Fruit fly (Drosophila melanogaster): Measurements from ENCODE around the gene CG43867.

The CG43867 gene

DNA sequence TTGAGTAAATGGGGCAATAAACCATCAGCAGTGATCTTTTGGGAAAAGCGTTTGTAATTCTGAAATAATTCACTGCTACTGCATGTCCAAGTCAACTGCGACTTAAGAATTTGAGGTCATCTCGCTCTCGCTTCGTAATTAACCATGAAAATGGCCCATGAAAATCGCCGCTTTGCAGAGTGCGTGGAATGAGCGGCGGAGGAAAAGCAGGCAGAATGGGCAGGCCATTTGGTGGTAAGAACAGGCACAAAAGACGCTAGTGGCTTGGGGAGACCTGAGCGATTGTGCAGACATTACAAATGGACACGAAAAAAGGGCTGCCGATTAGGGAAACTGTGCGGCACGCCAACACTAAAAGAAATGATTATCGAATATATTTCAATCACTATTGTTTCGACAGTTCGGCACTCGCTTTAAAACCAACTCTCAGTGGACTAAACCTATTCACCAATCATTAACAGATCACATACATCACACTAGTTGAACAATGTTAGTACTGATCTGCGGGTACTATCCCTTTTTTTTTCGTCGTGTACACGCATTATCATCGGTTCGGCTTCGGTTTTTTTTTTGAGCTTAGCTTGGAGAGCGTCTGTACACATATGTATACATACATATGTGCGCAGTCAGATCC lies 156.2 kb downstream of the CG43867 start (continued):
- TF ChIP-seq dac (GFP tag; optimal IDR thresholded peaks at IDR 0.05) (no peak), CG10631 (GFP tag; optimal IDR thresholded peaks at IDR 0.05) (peak; percentile 10), Hr39 (GFP tag; optimal IDR thresholded peaks at IDR 0.05) (peak; percentile 13), CG6792 (GFP tag; optimal IDR thresholded peaks at IDR 0.05) (peak; percentile 3), CG11762 (GFP tag; optimal IDR thresholded peaks at IDR 0.05; ENCODE audit: insufficient read depth) (no peak), Sox14 (GFP tag; optimal IDR thresholded peaks at IDR 0.05) (no peak), CG11294 (GFP tag; IDR thresholded peaks at IDR 0.05) (no peak), CG3919 (GFP tag; optimal IDR thresholded peaks at IDR 0.05) (peak; percentile 19), Eip93F (GFP tag; optimal IDR thresholded peaks at IDR 0.05) (no peak), salr (GFP tag; optimal IDR thresholded peaks at IDR 0.05) (no peak), CG10669 (GFP tag; optimal IDR thresholded peaks at IDR 0.05) (peak; percentile 7), spab (GFP tag; optimal IDR thresholded peaks at IDR 0.05) (no peak), CG6808 (GFP tag; optimal IDR thresholded peaks at IDR 0.05) (no peak), CG31627 (GFP tag; optimal IDR thresholded peaks at IDR 0.05) (peak; percentile 4), net (GFP tag; optimal IDR thresholded peaks at IDR 0.05) (no peak), OdsH (GFP tag; optimal IDR thresholded peaks at IDR 0.05) (no peak), Ets96B (tag; optimal IDR thresholded peaks at IDR 0.05) (peak; percentile 3), Hr38 (GFP tag; optimal IDR thresholded peaks at IDR 0.05) (no peak), CG1621 (tag; optimal IDR thresholded peaks at IDR 0.05) (peak; percentile 8), CG34406 (GFP tag; optimal IDR thresholded peaks at IDR 0.05) (no peak), acj6 (GFP tag; optimal IDR thresholded peaks at IDR 0.05) (peak; percentile 2), Ets21C (GFP tag; optimal IDR thresholded peaks at IDR 0.05) (no peak)

DNA sequence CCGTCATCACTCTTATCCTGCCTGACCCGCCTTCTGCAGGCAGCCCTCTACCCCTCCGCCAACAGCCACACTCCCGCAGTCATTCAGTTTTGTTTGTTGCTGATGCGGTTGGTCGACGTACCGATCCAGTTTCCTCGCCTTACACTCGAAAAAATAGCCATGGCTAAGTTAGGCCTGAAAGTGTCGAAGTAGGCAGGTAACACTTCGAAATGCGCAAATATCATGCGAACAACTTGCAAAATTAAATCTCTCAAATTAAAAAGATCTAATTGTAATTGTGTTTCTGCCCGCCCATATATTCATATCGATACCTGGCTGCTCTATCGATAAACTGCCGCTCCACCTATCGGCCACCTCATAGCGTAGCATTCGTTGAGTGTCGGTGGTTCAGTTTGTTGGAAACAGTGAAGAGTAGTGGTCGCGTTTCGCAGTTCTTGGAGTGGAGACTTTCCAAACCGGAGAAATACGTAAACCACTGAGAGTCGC lies 158.1 kb downstream of the CG43867 start, which contains the start of gene fz3:
Gene fz3 (plus strand): TSS at position 307 of the 486 bp plus-strand sequence.
- TF ChIP-seq vri (GFP tag; optimal IDR thresholded peaks at IDR 0.05) (peak; percentile 76), CG6792 (GFP tag; optimal IDR thresholded peaks at IDR 0.05) (peak; percentile 66), Sox14 (GFP tag; optimal IDR thresholded peaks at IDR 0.05) (peak; percentile 76), CG10669 (GFP tag; optimal IDR thresholded peaks at IDR 0.05) (peak; percentile 73), CG8632 (GFP tag; optimal IDR thresholded peaks at IDR 0.05) (peak; percentile 63), Met (GFP tag; optimal IDR thresholded peaks at IDR 0.05) (peak; percentile 82), Lpt (GFP tag; optimal IDR thresholded peaks at IDR 0.05) (peak; percentile 32), dsx (GFP tag; optimal IDR thresholded peaks at IDR 0.05; ENCODE audit: poor library complexity, severe bottlenecking) (peak; percentile 73), Ets96B (tag; optimal IDR thresholded peaks at IDR 0.05) (peak; percentile 70), CG11762 (GFP tag; optimal IDR thresholded peaks at IDR 0.05; ENCODE audit: insufficient read depth) (peak; percentile 40), Gug (GFP tag; IDR thresholded peaks at IDR 0.05) (no peak), OdsH (GFP tag; optimal IDR thresholded peaks at IDR 0.05) (peak; percentile 70), esn (GFP tag; optimal IDR thresholded peaks at IDR 0.05) (peak; percentile 82), pdm3 (GFP tag; optimal IDR thresholded peaks at IDR 0.05) (peak; percentile 76), CG31627 (GFP tag; optimal IDR thresholded peaks at IDR 0.05) (peak; percentile 61), dac (GFP tag; optimal IDR thresholded peaks at IDR 0.05) (peak; percentile 62), net (GFP tag; optimal IDR thresholded peaks at IDR 0.05) (peak; percentile 76), CG11294 (GFP tag; IDR thresholded peaks at IDR 0.05) (no peak), salr (GFP tag; optimal IDR thresholded peaks at IDR 0.05) (peak in 1 of 2 experiments; percentile 58), CG3032 (tag; optimal IDR thresholded peaks at IDR 0.05) (peak; percentile 66), fd59A (GFP tag; optimal IDR thresholded peaks at IDR 0.05) (peak; percentile 47), cyc (GFP tag; optimal IDR thresholded peaks at IDR 0.05) (peak; percentile 71), CG3919 (GFP tag; optimal IDR thresholded peaks at IDR 0.05) (peak; percentile 76), eg (GFP tag; IDR thresholded peaks at IDR 0.05) (peak; percentile 67), CG32006 (GFP tag; optimal IDR thresholded peaks at IDR 0.05) (peak; percentile 64), spab (GFP tag; optimal IDR thresholded peaks at IDR 0.05) (peak; percentile 36), CG16779 (tag; optimal IDR thresholded peaks at IDR 0.05) (peak; percentile 24), lz (GFP tag; optimal IDR thresholded peaks at IDR 0.05) (peak; percentile 81), CG1621 (tag; optimal IDR thresholded peaks at IDR 0.05) (peak; percentile 72), acj6 (GFP tag; optimal IDR thresholded peaks at IDR 0.05) (peak; percentile 59), Eip78C (GFP tag) (peak; percentile 94), achi (GFP tag; optimal IDR thresholded peaks at IDR 0.05) (peak; percentile 64), Sox102F (GFP tag; optimal IDR thresholded peaks at IDR 0.05) (peak; percentile 86), CG10631 (GFP tag; optimal IDR thresholded peaks at IDR 0.05) (peak; percentile 77), Hr4 (GFP tag; optimal IDR thresholded peaks at IDR 0.05) (peak; percentile 55), CG11902 (GFP tag; optimal IDR thresholded peaks at IDR 0.05) (peak; percentile 44), Blimp-1 (GFP tag; optimal IDR thresholded peaks at IDR 0.05) (peak; percentile 15), Sox15 (GFP tag; optimal IDR thresholded peaks at IDR 0.05) (no peak), CG4318 (GFP tag; optimal IDR thresholded peaks at IDR 0.05) (peak; percentile 28), Hr38 (GFP tag; optimal IDR thresholded peaks at IDR 0.05) (no peak), CG8319 (GFP tag; optimal IDR thresholded peaks at IDR 0.05) (peak; percentile 31)
